Fruit fly (Drosophila melanogaster) whole organism, prepupa: ENCODE results near the gene Pp4-19C.

ENCODE experiments used
- Blimp-1 ChIP-seq: fragments of 200-800 bp; sonication (Bioruptor generic); optimal IDR thresholded peaks from 3 replicates; lab custom pipeline; 2017; ENCODE audit warnings: missing biosample characterization, missing genetic modification characterization, mild to moderate bottlenecking, moderate library complexity, missing genetic modification reagents
- CG11762 ChIP-seq: fragments of 200-800 bp; sonication (Bioruptor generic); optimal IDR thresholded peaks from 3 replicates; lab custom pipeline; 2016; ENCODE audit warnings: missing biosample characterization, missing genetic modification characterization; ENCODE audit not compliant: insufficient read depth
- CG15336 ChIP-seq: fragments of 200-800 bp; sonication (Bioruptor generic); IDR thresholded peaks from 2 replicates; pipeline ENCODE4 v1.3.6; 2022; ENCODE audit warnings: missing biosample characterization, missing genetic modification characterization
- CG1621 ChIP-seq: fragments of 200-800 bp; sonication (Bioruptor generic); optimal IDR thresholded peaks from 3 replicates; lab custom pipeline; 2018; ENCODE audit warnings: missing biosample characterization, mild to moderate bottlenecking, missing genetic modification characterization
- CG3032 ChIP-seq: fragments of 200-800 bp; optimal IDR thresholded peaks from 2 replicates; lab custom pipeline; 2019; ENCODE audit warnings: missing biosample characterization, mild to moderate bottlenecking, missing genetic modification characterization, moderate library complexity
- CG31627 ChIP-seq: fragments of 200-800 bp; sonication (Bioruptor generic); optimal IDR thresholded peaks from 3 replicates; lab custom pipeline; 2016; ENCODE audit warnings: missing biosample characterization, missing genetic modification characterization
- CG32006 ChIP-seq: fragments of 200-800 bp; sonication (Bioruptor generic); optimal IDR thresholded peaks from 3 replicates; lab custom pipeline; 2017; ENCODE audit warnings: missing biosample characterization, mild to moderate bottlenecking, missing genetic modification characterization
- CG34406 ChIP-seq: fragments of 200-800 bp; sonication (Bioruptor generic); optimal IDR thresholded peaks from 3 replicates; lab custom pipeline; 2016; ENCODE audit warnings: missing biosample characterization, missing genetic modification characterization
- CG3919 ChIP-seq: fragments of 200-800 bp; sonication (Bioruptor generic); optimal IDR thresholded peaks from 3 replicates; lab custom pipeline; 2016; ENCODE audit warnings: missing biosample characterization, missing genetic modification characterization
- CG4318 ChIP-seq: fragments of 200-800 bp; sonication (Bioruptor generic); optimal IDR thresholded peaks from 3 replicates; lab custom pipeline; 2017; ENCODE audit warnings: missing biosample characterization, mild to moderate bottlenecking, missing genetic modification characterization
- CG6163 ChIP-seq: fragments of 200-800 bp; sonication (Bioruptor generic); IDR thresholded peaks from 3 replicates; pipeline ENCODE4 v1.3.6; 2022; ENCODE audit warnings: missing biosample characterization, missing genetic modification characterization
- CG6808 ChIP-seq: fragments of 200-800 bp; sonication (Bioruptor generic); optimal IDR thresholded peaks from 3 replicates; lab custom pipeline; 2017; ENCODE audit warnings: missing biosample characterization, missing genetic modification characterization, mild to moderate bottlenecking, moderate library complexity, missing genetic modification reagents
- CG6854 ChIP-seq: fragments of 200-800 bp; sonication (Bioruptor generic); optimal IDR thresholded peaks from 2 replicates; lab custom pipeline; 2017; ENCODE audit warnings: missing biosample characterization, mild to moderate bottlenecking, missing genetic modification characterization
- CG7368 ChIP-seq: fragments of 200-800 bp; sonication (Bioruptor generic); optimal IDR thresholded peaks from 3 replicates; lab custom pipeline; 2016; ENCODE audit warnings: missing biosample characterization, missing genetic modification characterization
- CG8632 ChIP-seq: fragments of 200-800 bp; sonication (Bioruptor generic); optimal IDR thresholded peaks from 3 replicates; lab custom pipeline; 2016; ENCODE audit warnings: missing biosample characterization, missing genetic modification characterization
- CG9139 ChIP-seq: fragments of 200-800 bp; sonication (Bioruptor generic); optimal IDR thresholded peaks from 3 replicates; lab custom pipeline; 2017; ENCODE audit warnings: missing biosample characterization, mild to moderate bottlenecking, missing genetic modification characterization
- Eip78C ChIP-seq: fragments of 200-800 bp; sonication (Bioruptor generic); peaks from one replicate; lab custom pipeline; 2016; ENCODE audit warnings: missing biosample characterization, missing genetic modification characterization
- Eip93F ChIP-seq: fragments of 200-800 bp; sonication (Bioruptor generic); optimal IDR thresholded peaks from 2 replicates; lab custom pipeline; 2016; ENCODE audit warnings: missing biosample characterization, mild to moderate bottlenecking, missing genetic modification characterization
- Ets21C ChIP-seq: fragments of 200-800 bp; sonication (Bioruptor generic); optimal IDR thresholded peaks from 3 replicates; lab custom pipeline; 2016; ENCODE audit warnings: missing biosample characterization, missing genetic modification characterization
- Gug ChIP-seq: fragments of 200-800 bp; sonication (Bioruptor generic); IDR thresholded peaks from 2 replicates; pipeline ENCODE4 v1.3.6; 2022; ENCODE audit warnings: missing biosample characterization, missing genetic modification characterization
- Hr38 ChIP-seq: sonication (Bioruptor generic); optimal IDR thresholded peaks from 2 replicates; lab custom pipeline; 2016; ENCODE audit warnings: missing biosample characterization, missing genetic modification characterization
- Hr39 ChIP-seq: fragments of 200-800 bp; sonication (Bioruptor generic); optimal IDR thresholded peaks from 2 replicates; lab custom pipeline; 2016; ENCODE audit warnings: missing biosample characterization, missing genetic modification characterization
- Lpt ChIP-seq: fragments of 200-800 bp; sonication (Bioruptor generic); optimal IDR thresholded peaks from 3 replicates; lab custom pipeline; 2016; ENCODE audit warnings: missing biosample characterization, missing genetic modification characterization
- OdsH ChIP-seq: fragments of 200-800 bp; sonication (Bioruptor generic); optimal IDR thresholded peaks from 3 replicates; lab custom pipeline; 2016; ENCODE audit warnings: missing biosample characterization, missing genetic modification characterization
- Smox ChIP-seq: fragments of 200-800 bp; sonication (Bioruptor generic); optimal IDR thresholded peaks from 3 replicates; lab custom pipeline; 2016; ENCODE audit warnings: missing biosample characterization, missing genetic modification characterization
- Sox102F ChIP-seq: fragments of 200-800 bp; sonication (Bioruptor generic); optimal IDR thresholded peaks from 2 replicates; lab custom pipeline; 2016; ENCODE audit warnings: missing biosample characterization, mild to moderate bottlenecking, missing genetic modification characterization
- Sox15 ChIP-seq: fragments of 200-800 bp; sonication (Bioruptor generic); optimal IDR thresholded peaks from 3 replicates; lab custom pipeline; 2016; ENCODE audit warnings: missing biosample characterization, missing genetic modification characterization
- achi ChIP-seq: fragments of 200-800 bp; sonication (Bioruptor generic); optimal IDR thresholded peaks from 3 replicates; lab custom pipeline; 2016; ENCODE audit warnings: missing biosample characterization, missing genetic modification characterization
- cyc ChIP-seq: fragments of 200-800 bp; sonication (Bioruptor generic); optimal IDR thresholded peaks from 3 replicates; lab custom pipeline; 2016; ENCODE audit warnings: missing biosample characterization, missing genetic modification characterization
- fd59A ChIP-seq: fragments of 200-800 bp; sonication (Bioruptor generic); optimal IDR thresholded peaks from 2 replicates; lab custom pipeline; 2017; ENCODE audit warnings: missing biosample characterization, mild to moderate bottlenecking, missing genetic modification characterization, missing genetic modification reagents
- fkh ChIP-seq: fragments of 200-800 bp; sonication (Bioruptor generic); optimal IDR thresholded peaks from 3 replicates; lab custom pipeline; 2017; ENCODE audit warnings: missing biosample characterization, mild to moderate bottlenecking, missing genetic modification characterization, moderate library complexity
- lz ChIP-seq: fragments of 200-800 bp; sonication (Bioruptor generic); optimal IDR thresholded peaks from 3 replicates; lab custom pipeline; 2016; ENCODE audit warnings: missing biosample characterization, missing genetic modification characterization
- net ChIP-seq: fragments of 200-800 bp; sonication (Bioruptor generic); optimal IDR thresholded peaks from 3 replicates; lab custom pipeline; 2016; ENCODE audit warnings: missing biosample characterization, missing genetic modification characterization
- pdm3 ChIP-seq: fragments of 200-800 bp; sonication (Bioruptor generic); optimal IDR thresholded peaks from 3 replicates; lab custom pipeline; 2016; ENCODE audit warnings: missing biosample characterization, missing genetic modification characterization
- spab ChIP-seq: fragments of 200-800 bp; sonication (Bioruptor generic); optimal IDR thresholded peaks from 2 replicates; lab custom pipeline; 2017; ENCODE audit warnings: missing biosample characterization, mild to moderate bottlenecking, missing genetic modification characterization, missing genetic modification reagents
- ss ChIP-seq, 2 experiments: fragments of 200-800 bp; sonication (Bioruptor generic); optimal IDR thresholded peaks; 2 replicates in 1 of 2; 3 replicates in 1 of 2; lab custom pipeline; 2017 to 2018; ENCODE audit warnings: mild to moderate bottlenecking in 2 of 2, missing biosample characterization in 2 of 2, missing genetic modification characterization in 2 of 2, moderate library complexity in 1 of 2
- svp ChIP-seq: fragments of 200-800 bp; sonication (Bioruptor generic); peaks from one replicate; lab custom pipeline; 2016; ENCODE audit warnings: missing biosample characterization, missing genetic modification characterization
- topi ChIP-seq: fragments of 200-800 bp; sonication (Bioruptor generic); optimal IDR thresholded peaks from 3 replicates; lab custom pipeline; 2016; ENCODE audit warnings: missing biosample characterization, missing genetic modification characterization

Pp4-19C gene

DNA sequence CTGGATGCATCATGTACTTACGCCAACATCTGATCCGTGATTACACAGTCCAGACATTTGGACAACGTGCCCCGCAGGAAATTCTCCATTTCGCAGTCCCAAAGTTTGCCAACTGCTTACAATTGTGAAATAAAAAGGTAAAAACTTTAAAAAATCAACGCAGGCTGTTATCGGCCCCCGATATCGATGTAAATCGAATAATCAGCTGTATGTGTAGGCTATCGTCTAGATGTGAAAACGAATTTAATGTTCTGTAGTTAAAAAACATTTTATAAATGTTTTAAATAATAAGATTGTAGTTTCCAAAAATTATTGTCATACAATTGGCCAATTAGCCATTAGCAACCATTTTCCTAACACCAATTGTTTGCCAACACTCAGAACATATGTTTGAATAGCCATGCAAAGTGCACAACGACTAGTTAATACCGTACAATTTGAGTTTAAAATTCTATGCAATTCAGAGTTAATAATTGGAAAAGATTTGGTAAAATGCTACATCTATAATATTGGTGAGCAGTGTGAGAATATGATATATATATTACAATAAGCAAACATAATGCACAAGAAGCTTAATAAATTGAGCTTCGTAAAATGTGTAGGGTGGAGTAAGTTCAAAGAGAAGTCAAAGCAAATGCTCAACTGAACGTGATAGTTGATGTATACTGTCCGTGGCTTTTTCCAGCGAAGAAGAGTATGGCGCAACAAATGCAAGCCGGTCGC lies 5.8 kb upstream of the Pp4-19C start, which contains the start of the genes CG11710 and mal (continued):
- TF ChIP-seq CG4318 (GFP tag; lab: Kevin White, UChicago) (no peak), fkh (GFP tag; lab: Kevin White, UChicago) (no peak), CG6808 (GFP tag; lab: Kevin White, UChicago) (no peak), Hr39 (GFP tag; lab: Kevin White, UChicago) (peak; percentile 83), CG6163 (GFP tag; lab: Robert Waterston, UW) (peak; percentile 61; the same call in 1 of the 3 replicates), svp (GFP tag; lab: Kevin White, UChicago) (no peak), pdm3 (peak; percentile 85), Smox (GFP tag; lab: Kevin White, UChicago) (peak; percentile 83), ss (GFP tag; optimal IDR thresholded peaks at IDR 0.05; lab: Kevin White, UChicago) (peak in 1 of 2 experiments; percentile 87), Eip93F (GFP tag; lab: Kevin White, UChicago) (no peak), CG6854 (GFP tag; lab: Kevin White, UChicago) (peak; percentile 76), Lpt (peak; percentile 65), OdsH (GFP tag; lab: Kevin White, UChicago) (peak; percentile 78), spab (no peak), CG9139 (GFP tag; lab: Kevin White, UChicago) (peak; percentile 76), cyc (GFP tag; lab: Kevin White, UChicago) (peak; percentile 87), Ets21C (GFP tag; lab: Kevin White, UChicago) (peak; percentile 73), topi (GFP tag; lab: Kevin White, UChicago) (peak; percentile 89), Eip78C (GFP tag; lab: Kevin White, UChicago) (peak; percentile 95), lz (peak; percentile 87), CG1621 (tag; lab: Kevin White, UChicago) (peak; percentile 72), CG3032 (peak; percentile 84), fd59A (GFP tag; lab: Kevin White, UChicago) (no peak), CG7368 (GFP tag; lab: Kevin White, UChicago) (peak; percentile 77), CG31627 (GFP tag; lab: Kevin White, UChicago) (peak; percentile 76), CG8632 (GFP tag; lab: Kevin White, UChicago) (peak; percentile 65), achi (GFP tag; lab: Kevin White, UChicago) (no peak), CG11762 (GFP tag; lab: Kevin White, UChicago) (peak; percentile 76)

DNA sequence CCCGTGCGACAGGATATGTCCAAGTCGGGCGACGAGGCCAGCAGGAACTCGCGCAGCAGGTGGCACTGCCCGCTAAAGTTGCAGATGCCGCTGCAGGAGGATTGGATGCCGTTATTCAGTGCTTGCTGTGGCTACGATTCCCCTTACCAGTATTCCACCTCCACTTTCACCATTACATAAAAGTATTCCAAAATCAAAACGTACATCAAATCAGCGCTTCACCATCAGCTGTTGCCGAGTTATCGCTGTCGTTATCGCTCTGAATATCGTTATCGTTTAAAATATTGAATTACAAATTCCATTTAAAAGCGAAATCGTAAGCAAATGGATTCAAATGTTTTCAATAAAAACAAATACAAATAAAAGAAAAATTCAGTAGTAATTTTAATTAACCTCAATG lies 3.0 kb upstream of the Pp4-19C start, which contains the start of gene CG15456:
Gene CG15456, minus strand, starts transcription at position 225 of the 400 bp plus-strand sequence.
- TF ChIP-seq net (GFP tag; lab: Kevin White, UChicago) = no peak
- TF ChIP-seq Smox (GFP tag; lab: Kevin White, UChicago) = no peak
- TF ChIP-seq Blimp-1 (GFP tag; lab: Kevin White, UChicago) = no peak
- no peak for TF ChIP-seq Sox15 (GFP tag; lab: Kevin White, UChicago)

DNA sequence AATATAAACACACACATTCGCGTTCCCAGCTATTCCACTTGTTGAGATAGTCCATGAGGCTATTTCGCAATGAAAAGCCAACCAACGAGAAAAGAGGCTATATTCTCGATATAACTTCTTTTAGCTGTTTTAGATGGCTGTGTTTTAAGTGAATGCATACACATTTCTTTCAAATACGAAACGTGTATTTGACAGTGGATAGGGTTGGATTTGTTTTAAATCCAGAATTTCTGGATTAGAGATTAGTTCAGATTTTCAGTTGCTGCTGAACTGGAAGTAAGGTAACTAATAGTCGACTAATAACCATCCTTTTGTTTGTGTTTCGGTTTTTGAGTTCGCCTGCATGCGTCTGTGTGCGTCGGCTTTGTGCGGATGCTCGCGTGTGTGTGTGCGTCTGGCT lies 644 bp downstream of the Pp4-19C start:
- TF ChIP-seq Blimp-1 (GFP tag; lab: Kevin White, UChicago) = no peak
- TF ChIP-seq Sox102F (GFP tag; lab: Kevin White, UChicago) = no peak
- TF ChIP-seq Eip78C (GFP tag; lab: Kevin White, UChicago) = peak; percentile 69
- no peak for TF ChIP-seq Gug (GFP tag; lab: Robert Waterston, UW)
- no peak for TF ChIP-seq CG6854 (GFP tag; lab: Kevin White, UChicago)
- no peak for TF ChIP-seq CG34406 (GFP tag; lab: Kevin White, UChicago)
- no peak for TF ChIP-seq CG3919 (GFP tag; lab: Kevin White, UChicago)
- TF ChIP-seq CG3032 = no peak
- no peak for TF ChIP-seq CG32006 (GFP tag; lab: Kevin White, UChicago)
- TF ChIP-seq Hr38 (GFP tag; lab: Kevin White, UChicago) = no peak
- 0 out of 2 replicates have a peak, but pooled peaks have one; percentile 8 for TF ChIP-seq CG15336 (GFP tag; lab: Robert Waterston, UW)
- TF ChIP-seq CG8632 (GFP tag; lab: Kevin White, UChicago) = no peak
